Worm (Caenorhabditis elegans) whole organism, L2 larva: Measurements from ENCODE around the gene C48D1.1.

Experiments
- mab-5 ChIP-seq: fragments of 150-350 bp; optimal IDR thresholded peaks from 2 replicates; lab custom pipeline; 2014; ENCODE audit warnings: missing biosample characterization, missing genetic modification characterization
- nhr-23 ChIP-seq: fragments of 150-350 bp; optimal IDR thresholded peaks from 2 replicates; lab custom pipeline; 2014; ENCODE audit warnings: missing biosample characterization, missing genetic modification reagents, missing genetic modification characterization
- nhr-237 ChIP-seq: fragments of 150-350 bp; optimal IDR thresholded peaks from 2 replicates; lab custom pipeline; 2014; ENCODE audit warnings: missing biosample characterization, missing genetic modification characterization
- nhr-77 ChIP-seq: fragments of 150-350 bp; optimal IDR thresholded peaks from 2 replicates; lab custom pipeline; 2014; ENCODE audit warnings: missing biosample characterization, missing genetic modification characterization
- skn-1 ChIP-seq: sonication (generic microtip); optimal IDR thresholded peaks from 2 replicates; lab custom pipeline; 2017; ENCODE audit warnings: missing biosample characterization, missing genetic modification characterization
- unc-39 ChIP-seq: fragments of 150-350 bp; optimal IDR thresholded peaks from 2 replicates; lab custom pipeline; 2014; ENCODE audit warnings: missing biosample characterization, missing genetic modification characterization
- unc-62 ChIP-seq: fragments of 150-350 bp; optimal IDR thresholded peaks from 2 replicates; lab custom pipeline; 2014; ENCODE audit warnings: missing biosample characterization, missing genetic modification reagents, missing genetic modification characterization

ce11 chrIV:13179295-13179694 is 17.9 kb downstream of the C48D1.1 start, which contains the start of gene lev-1:
- TF ChIP-seq unc-62 = no peak
- no peak for TF ChIP-seq nhr-77 (tag; lab: Kevin White, UChicago)
- no peak for TF ChIP-seq unc-39 (tag; lab: Kevin White, UChicago)
- no peak for TF ChIP-seq mab-5 (tag; lab: Kevin White, UChicago)
- no peak for TF ChIP-seq skn-1 (tag; lab: Kevin White, UChicago)
- no peak for TF ChIP-seq nhr-23 (tag; lab: Kevin White, UChicago)
- TF ChIP-seq nhr-237 = no peak
